Worm (Caenorhabditis elegans): Measurements from ENCODE around the gene fntb-1.

ce11 chrV:14411989-14412388 is 35.5 kb upstream of the fntb-1 start:
- no peak for TF ChIP-seq tbx-7 (tag; optimal IDR thresholded peaks at IDR 0.05)
- no peak for TF ChIP-seq ceh-6 (GFP tag; optimal IDR thresholded peaks at IDR 0.05)
- TF ChIP-seq fkh-10 (GFP tag; optimal IDR thresholded peaks at IDR 0.05), result no peak
- no peak for TF ChIP-seq pag-3 (tag; optimal IDR thresholded peaks at IDR 0.05; ENCODE audit: borderline replicate concordance)
- no peak for TF ChIP-seq pqm-1 (tag; optimal IDR thresholded peaks at IDR 0.05)
